Worm (Caenorhabditis elegans) whole organism, mixed stage, embryonic: Measurements from ENCODE around the gene osm-9.

Experiments
- ceh-39 ChIP-seq: fragments of 150-350 bp; optimal IDR thresholded peaks from 2 replicates; lab custom pipeline; 2014; ENCODE audit warnings: missing biosample characterization, missing genetic modification characterization
- elt-1 ChIP-seq: sonication (generic microtip); optimal IDR thresholded peaks from 2 replicates; lab custom pipeline; 2017; ENCODE audit warnings: missing genetic modification characterization, mild to moderate bottlenecking, missing compliant biosample characterization, antibody characterized with exemption, moderate library complexity, borderline replicate concordance; ENCODE audit not compliant: insufficient read depth
- nhr-12 ChIP-seq: fragments of 150-350 bp; optimal IDR thresholded peaks from 2 replicates; lab custom pipeline; 2014; ENCODE audit warnings: missing biosample characterization, missing genetic modification characterization
- nhr-237 ChIP-seq: fragments of 150-350 bp; optimal IDR thresholded peaks from 2 replicates; lab custom pipeline; 2014; ENCODE audit warnings: missing biosample characterization, missing genetic modification characterization
- pha-4 ChIP-seq: fragments of 150-350 bp; optimal IDR thresholded peaks from 2 replicates; lab custom pipeline; 2018; ENCODE audit warnings: missing biosample characterization, missing genetic modification reagents, missing genetic modification characterization
- ztf-11 ChIP-seq: fragments of 150-350 bp; optimal IDR thresholded peaks from 2 replicates; lab custom pipeline; 2014; ENCODE audit warnings: missing biosample characterization, missing genetic modification characterization

DNA sequence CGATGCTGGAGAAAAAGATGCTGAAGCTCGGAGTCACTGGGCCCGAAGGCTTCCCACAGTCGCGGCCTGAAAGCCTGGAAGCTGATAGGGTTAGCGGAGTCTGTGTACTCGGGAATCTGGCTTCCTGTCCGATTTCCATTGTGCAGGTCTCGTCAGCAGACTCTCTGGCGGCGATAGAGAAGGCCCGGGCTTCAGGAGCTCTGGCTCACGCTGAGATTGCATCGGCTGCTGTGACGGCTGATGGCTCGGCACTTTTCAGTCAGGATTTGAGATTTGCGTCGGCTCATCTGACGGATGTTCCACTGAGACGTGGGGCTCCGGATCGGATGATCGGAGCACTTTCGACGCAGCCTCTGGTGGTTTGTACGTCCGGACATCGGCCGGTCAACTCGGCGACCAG lies 33.8 kb downstream of the osm-9 start:
- TF ChIP-seq ztf-11 (tag; lab: Kevin White, UChicago) (no peak), elt-1 (no peak), nhr-237 (no peak), nhr-12 (tag; lab: Kevin White, UChicago) (no peak), ceh-39 (tag; lab: Kevin White, UChicago) (no peak), pha-4 (tag; lab: Kevin White, UChicago) (no peak)
